Worm (Caenorhabditis elegans): ENCODE measurements around the gene T10C6.7.

DNA sequence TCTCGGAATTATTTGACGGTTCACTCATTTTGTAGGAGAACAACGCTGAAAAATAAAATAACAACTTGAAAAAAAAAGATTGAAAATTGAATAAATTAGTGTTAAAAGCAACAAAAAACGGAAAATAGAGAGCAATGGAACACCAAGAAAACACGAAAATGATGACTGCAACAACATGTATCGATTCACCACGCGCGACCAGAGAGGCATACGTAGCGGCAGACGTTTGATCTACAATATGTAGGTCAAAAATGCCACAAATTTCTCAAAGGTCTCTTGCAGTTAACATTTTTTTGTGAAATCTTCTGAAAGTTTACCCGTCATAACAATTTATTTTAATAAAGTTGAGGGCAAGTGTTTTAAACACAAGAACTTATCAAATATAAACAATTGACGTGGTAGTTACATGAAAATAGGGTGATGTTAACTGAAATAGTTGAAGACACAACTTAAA is 25.5 kb upstream of the T10C6.7 start, which contains the start of gene F14H3.5:
- TF ChIP-seq nhr-77 (tag; optimal IDR thresholded peaks at IDR 0.05), result no peak
- no peak for TF ChIP-seq dmd-4 (tag; optimal IDR thresholded peaks at IDR 0.05)
- TF ChIP-seq ztf-1 (GFP tag; conservative IDR thresholded peaks at IDR 0.05), result no peak
- TF ChIP-seq skn-1 (tag; optimal IDR thresholded peaks at IDR 0.05), result no peak
- no peak for TF ChIP-seq elt-3 (tag; optimal IDR thresholded peaks at IDR 0.05)
